Fruit fly (Drosophila melanogaster) whole organism, embryonic: ENCODE results near the gene tral.
A peak's percentile ranks its signal among the peaks of the same experiment; 100 is the strongest.

Source experiments
- Atf-2 ChIP-seq: fragments of 200-800 bp; sonication (Bioruptor generic); optimal IDR thresholded peaks from 2 replicates; lab custom pipeline; 2016; ENCODE audit warnings: missing biosample characterization, missing genetic modification characterization
- CG10979 ChIP-seq: fragments of 200-800 bp; sonication (Bioruptor generic); optimal IDR thresholded peaks from 2 replicates; lab custom pipeline; 2018; ENCODE audit warnings: missing biosample characterization, mild to moderate bottlenecking, missing genetic modification characterization, moderate library complexity
- CG11560 ChIP-seq: fragments of 200-800 bp; sonication (Bioruptor generic); IDR thresholded peaks from 3 replicates; pipeline ENCODE4 v1.3.6; 2022; ENCODE audit warnings: missing biosample characterization, missing genetic modification characterization
- CG11723 ChIP-seq: fragments of 200-800 bp; sonication (Bioruptor generic); optimal IDR thresholded peaks from 2 replicates; lab custom pipeline; 2017; ENCODE audit warnings: missing biosample characterization, mild to moderate bottlenecking, missing genetic modification characterization
- CG12104 ChIP-seq: fragments of 200-800 bp; sonication (Bioruptor generic); optimal IDR thresholded peaks from 3 replicates; lab custom pipeline; 2016; ENCODE audit warnings: missing biosample characterization, missing genetic modification characterization
- CG12219 ChIP-seq: fragments of 200-800 bp; sonication (Bioruptor generic); optimal IDR thresholded peaks from 3 replicates; lab custom pipeline; 2018; ENCODE audit warnings: missing biosample characterization, mild to moderate bottlenecking, missing genetic modification characterization
- CG12659 ChIP-seq: fragments of 200-800 bp; sonication (Bioruptor generic); optimal IDR thresholded peaks from 3 replicates; lab custom pipeline; 2017; ENCODE audit warnings: mild to moderate bottlenecking, missing biosample characterization, missing genetic modification reagents, missing genetic modification characterization
- CG13296 ChIP-seq: fragments of 200-800 bp; sonication (Bioruptor generic); optimal IDR thresholded peaks from 3 replicates; lab custom pipeline; 2018; ENCODE audit warnings: missing biosample characterization, mild to moderate bottlenecking, missing genetic modification characterization
- CG13624 ChIP-seq: fragments of 200-800 bp; sonication (Bioruptor generic); optimal IDR thresholded peaks from 2 replicates; lab custom pipeline; 2016; ENCODE audit warnings: missing biosample characterization, missing genetic modification characterization
- CG13775 ChIP-seq: fragments of 200-800 bp; sonication (Bioruptor generic); optimal IDR thresholded peaks from 3 replicates; lab custom pipeline; 2017; ENCODE audit warnings: missing biosample characterization, mild to moderate bottlenecking, missing genetic modification characterization
- CG14965 ChIP-seq: fragments of 200-800 bp; sonication (Bioruptor generic); optimal IDR thresholded peaks from 2 replicates; lab custom pipeline; 2016; ENCODE audit warnings: missing biosample characterization, missing genetic modification characterization, borderline replicate concordance
- CG1603 ChIP-seq: fragments of 200-800 bp; sonication (Bioruptor generic); optimal IDR thresholded peaks from 2 replicates; lab custom pipeline; 2019; ENCODE audit warnings: missing biosample characterization, mild to moderate bottlenecking, missing genetic modification characterization, moderate library complexity
- CG17361 ChIP-seq: fragments of 200-800 bp; sonication (Bioruptor generic); IDR thresholded peaks from 3 replicates; pipeline ENCODE4 v1.3.6; 2022; ENCODE audit warnings: missing biosample characterization, missing genetic modification characterization
- CG18599 ChIP-seq: fragments of 200-800 bp; sonication (Bioruptor generic); optimal IDR thresholded peaks from 3 replicates; lab custom pipeline; 2017; ENCODE audit warnings: missing biosample characterization, missing genetic modification characterization, mild to moderate bottlenecking, moderate library complexity, missing genetic modification reagents
- CG18619 ChIP-seq: fragments of 200-800 bp; sonication (Bioruptor generic); optimal IDR thresholded peaks from 3 replicates; lab custom pipeline; 2017; ENCODE audit warnings: missing biosample characterization, mild to moderate bottlenecking, missing genetic modification characterization
- CG2120 ChIP-seq: fragments of 200-800 bp; sonication (Bioruptor generic); optimal IDR thresholded peaks from 3 replicates; lab custom pipeline; 2016; ENCODE audit warnings: missing biosample characterization, missing genetic modification characterization
- CG2678 ChIP-seq: fragments of 200-800 bp; sonication (Bioruptor generic); optimal IDR thresholded peaks from 3 replicates; lab custom pipeline; 2019; ENCODE audit warnings: missing biosample characterization, mild to moderate bottlenecking, missing genetic modification characterization, moderate library complexity
- CG2712 ChIP-seq: fragments of 200-800 bp; optimal IDR thresholded peaks from 3 replicates; lab custom pipeline; 2019; ENCODE audit warnings: missing biosample characterization, mild to moderate bottlenecking, missing genetic modification characterization, moderate library complexity
- CG31365 ChIP-seq: fragments of 200-800 bp; sonication (Bioruptor generic); optimal IDR thresholded peaks from 2 replicates; lab custom pipeline; 2018; ENCODE audit warnings: missing biosample characterization, mild to moderate bottlenecking, missing genetic modification characterization
- CG5180 ChIP-seq: fragments of 200-800 bp; sonication (Bioruptor generic); optimal IDR thresholded peaks from 3 replicates; lab custom pipeline; 2017; ENCODE audit warnings: missing biosample characterization, missing genetic modification characterization, mild to moderate bottlenecking, moderate library complexity, missing genetic modification reagents
- CG6254 ChIP-seq: fragments of 200-800 bp; sonication (Bioruptor generic); optimal IDR thresholded peaks from 3 replicates; lab custom pipeline; 2017; ENCODE audit warnings: mild to moderate bottlenecking, missing biosample characterization, missing genetic modification reagents, missing genetic modification characterization
- CG7839 ChIP-seq: fragments of 200-800 bp; sonication (Bioruptor generic); optimal IDR thresholded peaks from 3 replicates; lab custom pipeline; 2018; ENCODE audit warnings: missing biosample characterization, mild to moderate bottlenecking, missing genetic modification characterization, moderate library complexity
- CG8388 ChIP-seq: fragments of 200-800 bp; sonication (Bioruptor generic); optimal IDR thresholded peaks from 2 replicates; lab custom pipeline; 2019; ENCODE audit warnings: missing biosample characterization, mild to moderate bottlenecking, missing genetic modification characterization, moderate library complexity
- D ChIP-seq, 2 experiments: fragments of 200-800 bp in 1 of 2; fragments of >200 bp in 1 of 2; sonication (Bioruptor generic) in 1 of 2; optimal IDR thresholded peaks; 2 replicates in 1 of 2; 3 replicates in 1 of 2; lab custom pipeline; 2017; ENCODE audit warnings: mild to moderate bottlenecking in 1 of 2, missing biosample characterization in 1 of 2, missing genetic modification characterization in 1 of 2, missing genetic modification reagents in 1 of 2
- D19A ChIP-seq: fragments of 200-800 bp; optimal IDR thresholded peaks from 3 replicates; lab custom pipeline; 2019; ENCODE audit warnings: missing biosample characterization, mild to moderate bottlenecking, missing genetic modification characterization, moderate library complexity
- Dip2 ChIP-seq: fragments of 200-800 bp; sonication (Bioruptor generic); IDR thresholded peaks from 2 replicates; pipeline ENCODE4 v1.3.6; 2022; ENCODE audit warnings: missing biosample characterization, missing genetic modification characterization
- Drgx ChIP-seq: fragments of 200-800 bp; sonication (Bioruptor generic); IDR thresholded peaks from 2 replicates; pipeline ENCODE4 v1.3.6; 2022; ENCODE audit warnings: missing biosample characterization, missing genetic modification characterization
- Eip74EF ChIP-seq, 2 experiments: fragments of 200-800 bp in 1 of 2; fragments of >200 bp in 1 of 2; sonication (Bioruptor generic) in 1 of 2; optimal IDR thresholded peaks; 2 replicates each; lab custom pipeline; 2017 to 2019; ENCODE audit warnings: missing biosample characterization in 2 of 2, missing genetic modification characterization in 2 of 2, mild to moderate bottlenecking in 1 of 2, moderate library complexity in 1 of 2
- Ets65A ChIP-seq: fragments of 200-800 bp; sonication (Bioruptor generic); peaks from one replicate; lab custom pipeline; 2016; ENCODE audit warnings: missing biosample characterization, missing genetic modification characterization
- HmgZ ChIP-seq: fragments of 200-800 bp; sonication (Bioruptor generic); optimal IDR thresholded peaks from 2 replicates; lab custom pipeline; 2018; ENCODE audit warnings: missing biosample characterization, mild to moderate bottlenecking, missing genetic modification characterization
- Nf-YC ChIP-seq: fragments of 200-800 bp; optimal IDR thresholded peaks from 3 replicates; lab custom pipeline; 2019; ENCODE audit warnings: missing biosample characterization, mild to moderate bottlenecking, missing genetic modification characterization, moderate library complexity
- ash1 ChIP-seq: fragments of 200-800 bp; sonication (Bioruptor generic); optimal IDR thresholded peaks from 2 replicates; lab custom pipeline; 2018; ENCODE audit warnings: missing biosample characterization, mild to moderate bottlenecking, missing genetic modification characterization
- bcd ChIP-seq: fragments of 200-800 bp; sonication (Bioruptor generic); optimal IDR thresholded peaks from 2 replicates; lab custom pipeline; 2017; ENCODE audit warnings: missing biosample characterization, mild to moderate bottlenecking, missing genetic modification characterization
- chif ChIP-seq, 2 experiments: fragments of 200-800 bp; sonication (Bioruptor generic); optimal IDR thresholded peaks; 3 replicates each; lab custom pipeline; 2016; ENCODE audit warnings: missing biosample characterization in 2 of 2, missing genetic modification characterization in 2 of 2
- dmrt11E ChIP-seq: fragments of 200-800 bp; sonication (Bioruptor generic); optimal IDR thresholded peaks from 3 replicates; lab custom pipeline; 2018; ENCODE audit warnings: missing biosample characterization, mild to moderate bottlenecking, missing genetic modification characterization, moderate library complexity
- emc ChIP-seq: fragments of 200-800 bp; sonication (Bioruptor generic); optimal IDR thresholded peaks from 2 replicates; lab custom pipeline; 2016; ENCODE audit warnings: missing biosample characterization, missing genetic modification characterization
- ken ChIP-seq: fragments of 200-800 bp; sonication (Bioruptor generic); IDR thresholded peaks from 3 replicates; pipeline ENCODE4 v1.3.6; 2022; ENCODE audit warnings: missing biosample characterization, missing genetic modification characterization
- lilli ChIP-seq: fragments of 200-800 bp; sonication (Bioruptor generic); optimal IDR thresholded peaks from 3 replicates; lab custom pipeline; 2016; ENCODE audit warnings: missing biosample characterization, missing genetic modification characterization
- mam ChIP-seq: fragments of 200-800 bp; sonication (Bioruptor generic); optimal IDR thresholded peaks from 3 replicates; lab custom pipeline; 2016; ENCODE audit warnings: missing biosample characterization, missing genetic modification characterization
- mld ChIP-seq: fragments of 200-800 bp; sonication (Bioruptor generic); IDR thresholded peaks from 3 replicates; pipeline ENCODE4 v1.3.6; 2022; ENCODE audit warnings: missing biosample characterization, missing genetic modification characterization; ENCODE audit not compliant: partially characterized antibody
- nmo ChIP-seq: fragments of 200-800 bp; sonication (Bioruptor generic); optimal IDR thresholded peaks from 2 replicates; lab custom pipeline; 2018; ENCODE audit warnings: missing biosample characterization, mild to moderate bottlenecking, missing genetic modification characterization, moderate library complexity
- nom ChIP-seq: fragments of 200-800 bp; sonication (Bioruptor generic); optimal IDR thresholded peaks from 2 replicates; lab custom pipeline; 2017; ENCODE audit warnings: missing biosample characterization, missing genetic modification characterization, mild to moderate bottlenecking, moderate library complexity, missing genetic modification reagents
- odd ChIP-seq: fragments of 200-800 bp; sonication (Bioruptor generic); optimal IDR thresholded peaks from 2 replicates; lab custom pipeline; 2017; ENCODE audit warnings: missing biosample characterization, mild to moderate bottlenecking, missing genetic modification characterization
- pan ChIP-seq, 4 experiments: fragments of >200 bp in 3 of 4; fragments of 200-800 bp in 1 of 4; sonication (Bioruptor generic) in 1 of 4; optimal IDR thresholded peaks in 3 of 4; IDR thresholded peaks in 1 of 4; 2 replicates each; pipeline versions ENCODE4 v1.3.6 to Lab custom; 2017 to 2022; ENCODE audit warnings: missing biosample characterization in 2 of 4, missing genetic modification characterization in 2 of 4, mixed read lengths in 1 of 4
- sima ChIP-seq: fragments of 200-800 bp; sonication (Bioruptor generic); optimal IDR thresholded peaks from 2 replicates; lab custom pipeline; 2016; ENCODE audit warnings: missing biosample characterization, missing genetic modification characterization
- ssp ChIP-seq: fragments of 200-800 bp; sonication (Bioruptor generic); IDR thresholded peaks from 2 replicates; pipeline ENCODE4 v1.3.6; 2022; ENCODE audit warnings: missing biosample characterization, missing genetic modification characterization
- sug ChIP-seq: fragments of 200-800 bp; optimal IDR thresholded peaks from 2 replicates; lab custom pipeline; 2019; ENCODE audit warnings: missing biosample characterization, mild to moderate bottlenecking, missing genetic modification characterization, moderate library complexity
- wdn ChIP-seq: fragments of 200-800 bp; sonication (Bioruptor generic); IDR thresholded peaks from 2 replicates; pipeline ENCODE4 v1.3.6; 2022; ENCODE audit warnings: missing biosample characterization, missing genetic modification characterization

Gene tral

DNA sequence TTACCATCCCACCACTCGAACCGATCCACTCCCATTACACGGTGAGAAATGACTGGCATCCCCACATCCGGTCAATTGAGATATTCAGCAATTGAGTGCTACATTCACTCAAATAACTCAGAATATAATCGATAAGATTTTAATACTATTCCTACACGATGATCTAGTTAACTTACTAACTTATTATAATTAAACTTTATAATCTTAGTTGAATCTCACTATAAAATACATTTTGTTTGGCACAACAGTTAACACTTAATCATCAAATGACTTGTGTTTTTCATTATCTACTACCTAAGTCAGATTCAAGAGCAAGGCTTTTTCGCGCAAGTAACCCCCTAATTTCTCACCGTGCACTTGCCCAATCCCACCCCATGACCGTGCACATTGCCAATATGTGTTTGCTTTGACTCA is 19.5 kb upstream of the tral start (continued):
- TF ChIP-seq sima (no peak), nom (GFP tag; lab: Kevin White, UChicago) (peak; percentile 79), Drgx (GFP tag; lab: Robert Waterston, UW) (peak; percentile 59), bcd (peak; percentile 15), D19A (peak; percentile 43), CG17361 (GFP tag; lab: Robert Waterston, UW) (peak; percentile 71), HmgZ (tag; lab: Kevin White, UChicago) (peak; percentile 29), sug (tag; lab: Kevin White, UChicago) (peak; percentile 0), CG11723 (GFP tag; lab: Kevin White, UChicago) (peak; percentile 38), odd (GFP tag; lab: Kevin White, UChicago) (peak; percentile 34), CG31365 (tag; lab: Kevin White, UChicago) (no peak), ash1 (no peak), chif (GFP tag; optimal IDR thresholded peaks at IDR 0.05; lab: Kevin White, UChicago) (peak in 1 of 2 experiments; percentile 12), nmo (GFP tag; lab: Kevin White, UChicago) (peak; percentile 53), CG18619 (GFP tag; lab: Kevin White, UChicago) (peak; percentile 16), Nf-YC (tag; lab: Kevin White, UChicago) (peak; percentile 36), wdn (GFP tag; lab: Robert Waterston, UW) (no peak), D (optimal IDR thresholded peaks at IDR 0.05; lab: Kevin White, UChicago) (no peak), D (GFP tag; optimal IDR thresholded peaks at IDR 0.05; lab: Kevin White, UChicago) (peak; percentile 40), Ets65A (GFP tag; lab: Kevin White, UChicago) (peak; percentile 11), CG10979 (tag; lab: Kevin White, UChicago) (peak; percentile 54), mam (GFP tag; lab: Kevin White, UChicago) (peak; percentile 8), CG13296 (peak; percentile 51), Eip74EF (GFP tag; optimal IDR thresholded peaks at IDR 0.05; lab: Kevin White, UChicago) (peak in 1 of 2 experiments; percentile 5), CG12104 (GFP tag; lab: Kevin White, UChicago) (peak; percentile 7), CG7839 (tag; lab: Kevin White, UChicago) (peak; percentile 59), CG5180 (GFP tag; lab: Kevin White, UChicago) (peak; percentile 27), CG12219 (GFP tag; lab: Kevin White, UChicago) (peak; percentile 47), CG13775 (GFP tag; lab: Kevin White, UChicago) (peak; percentile 13), ken (no peak), CG2120 (GFP tag; lab: Kevin White, UChicago) (peak; percentile 32), ssp (0 out of 2 replicates have a peak, but pooled peaks have one; percentile 11), CG2712 (tag; lab: Kevin White, UChicago) (peak; percentile 59), CG13624 (no peak), CG8388 (GFP tag; lab: Kevin White, UChicago) (peak; percentile 48), dmrt11E (tag; lab: Kevin White, UChicago) (peak; percentile 16), CG12659 (GFP tag; lab: Kevin White, UChicago) (peak; percentile 39), lilli (GFP tag; lab: Kevin White, UChicago) (peak; percentile 53), CG6254 (GFP tag; lab: Kevin White, UChicago) (no peak), CG1603 (tag; lab: Kevin White, UChicago) (peak; percentile 18), CG14965 (GFP tag; lab: Kevin White, UChicago) (no peak), CG11560 (tag; lab: Robert Waterston, UW) (0 out of 3 replicates have a peak, but pooled peaks have one; percentile 30), emc (GFP tag; lab: Kevin White, UChicago) (no peak), Dip2 (no peak), pan (optimal IDR thresholded peaks at IDR 0.05; lab: Kevin White, UChicago) (no peak), pan (GFP tag; optimal IDR thresholded peaks at IDR 0.05 in 1 of 2, IDR thresholded peaks at IDR 0.05 in 1 of 2) (peak in 1 of 2 experiments; percentile 22), mld (GFP tag; lab: Robert Waterston, UW) (no peak), Atf-2 (peak; percentile 1), CG2678 (tag; lab: Kevin White, UChicago) (peak; percentile 72), CG18599 (GFP tag; lab: Kevin White, UChicago) (peak; percentile 45)
